3 worm cellular contexts compared by ENCODE assay signal in genomic region chrX:7778786-7779185, ce11.
A peak's percentile ranks its signal among the peaks of the same experiment; 100 is the strongest.
TF ChIP-seq lines count a peak whose summit lies in the region.

No protein-coding gene starts in this region.

TF ChIP-seq in whole organism, L1 larva, 84 proteins besides CTCF, POLR2A, EP300 and RAD21:
- TF ChIP-seq elt-3 (tag; optimal IDR thresholded peaks at IDR 0.05; lab: Kevin White, UChicago) (peak in 1 of 6 experiments; percentile 17), grh-1 (GFP tag; IDR thresholded peaks at IDR 0.05; lab: Robert Waterston, UW) (peak; percentile 27; the same call in 1 of the 2 replicates), efl-1 (optimal IDR thresholded peaks at IDR 0.05; lab: Kevin White, UChicago) (no peak), efl-1 (GFP tag; optimal IDR thresholded peaks at IDR 0.05 in 1 of 2; lab: Kevin White, UChicago) (peak in 1 of 2 experiments; percentile 59), lin-14 (GFP tag; optimal IDR thresholded peaks at IDR 0.05; lab: Kevin White, UChicago) (peak; percentile 4), blmp-1 (tag; optimal IDR thresholded peaks at IDR 0.05; lab: Kevin White, UChicago) (peak; percentile 88), ama-1 (optimal IDR thresholded peaks at IDR 0.05; lab: Kevin White, UChicago) (no peak)

TF ChIP-seq in whole organism, L2 larva, 48 proteins besides CTCF, POLR2A, EP300 and RAD21:
- TF ChIP-seq ztf-4 (tag; optimal IDR thresholded peaks at IDR 0.05; lab: Kevin White, UChicago) (no peak), mbf-1 (tag; optimal IDR thresholded peaks at IDR 0.05; lab: Kevin White, UChicago) (no peak), elt-1 (tag; optimal IDR thresholded peaks at IDR 0.05; lab: Kevin White, UChicago) (no peak), nhr-25 (tag; optimal IDR thresholded peaks at IDR 0.05; lab: Kevin White, UChicago) (peak; percentile 24), lin-39 (tag; optimal IDR thresholded peaks at IDR 0.05; lab: Kevin White, UChicago) (no peak), blmp-1 (tag; optimal IDR thresholded peaks at IDR 0.05; lab: Kevin White, UChicago; ENCODE audit: insufficient read depth) (peak; percentile 74), ceh-16 (tag; optimal IDR thresholded peaks at IDR 0.05; lab: Kevin White, UChicago) (no peak)

TF ChIP-seq in whole organism, L3 larva, 47 proteins besides CTCF, POLR2A, EP300 and RAD21:
- peak; percentile 67 for TF ChIP-seq nhr-25 (tag; optimal IDR thresholded peaks at IDR 0.05; lab: Kevin White, UChicago)
- TF ChIP-seq elt-3 (tag; optimal IDR thresholded peaks at IDR 0.05; lab: Kevin White, UChicago): peak in 1 of 3 experiments; percentile 13
- TF ChIP-seq sea-2 (GFP tag; optimal IDR thresholded peaks at IDR 0.05; lab: Kevin White, UChicago): no peak

Comparison
In these comparisons a context has a peak if more than half of its experiments do, and no peak if none do; other contexts are left out.
1. Of the 22 proteins assayed by ChIP-seq in both whole organism, L1 larva and whole organism, L2 larva: peak only in whole organism, L1 larva: none; only in whole organism, L2 larva: none; in both: blmp-1; in neither: 20; mixed calls (peak in some experiments, not most) for 1.